Fruit fly (Drosophila melanogaster) whole organism, adult: ENCODE data around the gene Cpr67Fb.

Experiments
- CG11617 ChIP-seq: fragments of 200-800 bp; sonication (Bioruptor generic); optimal IDR thresholded peaks from 2 replicates; lab custom pipeline; 2017; ENCODE audit warnings: mild to moderate bottlenecking, missing biosample characterization, missing genetic modification reagents, missing genetic modification characterization
- CG12768 ChIP-seq: fragments of 200-800 bp; sonication (Bioruptor generic); optimal IDR thresholded peaks from 2 replicates; lab custom pipeline; 2017; ENCODE audit warnings: missing biosample characterization, missing genetic modification characterization, mild to moderate bottlenecking, moderate library complexity, missing genetic modification reagents
- CG1620 ChIP-seq: fragments of 200-800 bp; sonication (Bioruptor generic); optimal IDR thresholded peaks from 2 replicates; lab custom pipeline; 2016; ENCODE audit warnings: missing biosample characterization, missing genetic modification characterization
- CG5204 ChIP-seq: fragments of 200-800 bp; sonication (Bioruptor generic); optimal IDR thresholded peaks from 2 replicates; lab custom pipeline; 2016; ENCODE audit warnings: missing biosample characterization, missing genetic modification characterization
- CG7101 ChIP-seq: fragments of 200-800 bp; sonication (Bioruptor generic); optimal IDR thresholded peaks from 2 replicates; lab custom pipeline; 2018; ENCODE audit warnings: missing biosample characterization, mild to moderate bottlenecking, missing genetic modification characterization, moderate library complexity
- Crg-1 ChIP-seq: fragments of 200-800 bp; sonication (Bioruptor generic); optimal IDR thresholded peaks from 2 replicates; lab custom pipeline; 2016; ENCODE audit warnings: missing biosample characterization, missing genetic modification characterization
- Hr96 ChIP-seq: fragments of 200-800 bp; sonication (Bioruptor generic); optimal IDR thresholded peaks from 2 replicates; lab custom pipeline; 2016; ENCODE audit warnings: missing biosample characterization, missing genetic modification characterization
- Mnt ChIP-seq: fragments of 200-800 bp; sonication (Bioruptor generic); optimal IDR thresholded peaks from 2 replicates; lab custom pipeline; 2016; ENCODE audit warnings: missing biosample characterization, mild to moderate bottlenecking, missing genetic modification characterization
- cic ChIP-seq: fragments of 200-800 bp; sonication (Bioruptor generic); optimal IDR thresholded peaks from 2 replicates; lab custom pipeline; 2017; ENCODE audit warnings: missing biosample characterization, mild to moderate bottlenecking, missing genetic modification characterization, moderate library complexity
- cnc ChIP-seq, 2 experiments: fragments of >200 bp; optimal IDR thresholded peaks; 2 replicates each; lab custom pipeline; 2017
- kay ChIP-seq: fragments of 200-800 bp; sonication (Bioruptor generic); peaks from one replicate; lab custom pipeline; 2016; ENCODE audit warnings: missing biosample characterization, missing genetic modification characterization, borderline replicate concordance

DNA sequence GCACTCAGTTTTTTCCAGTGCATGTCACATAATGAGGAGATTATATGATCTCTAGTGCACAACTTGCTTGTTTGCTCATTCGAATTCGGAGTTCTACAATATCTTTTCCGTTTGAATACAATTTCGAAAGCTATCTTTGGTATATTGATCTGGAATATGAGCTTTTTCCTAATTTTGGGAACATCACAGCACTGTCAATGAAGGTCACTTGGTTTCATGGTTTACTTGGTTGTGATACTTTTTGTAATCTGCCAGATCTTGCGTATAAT, 26.7 kb upstream of the Cpr67Fb start:
- TF ChIP-seq CG5204 (no peak), cic (no peak), kay (GFP tag; lab: Kevin White, UChicago) (peak; percentile 60), CG11617 (GFP tag; lab: Kevin White, UChicago) (no peak), cnc (optimal IDR thresholded peaks at IDR 0.05; lab: Kevin White, UChicago) (no peak), CG12768 (no peak), Hr96 (GFP tag; lab: Kevin White, UChicago) (no peak), Crg-1 (GFP tag; lab: Kevin White, UChicago) (no peak), CG1620 (GFP tag; lab: Kevin White, UChicago) (no peak), Mnt (no peak), CG7101 (tag; lab: Kevin White, UChicago) (no peak)
